Worm (Caenorhabditis elegans): Measurements from ENCODE around the gene Y49F6B.6.

DNA sequence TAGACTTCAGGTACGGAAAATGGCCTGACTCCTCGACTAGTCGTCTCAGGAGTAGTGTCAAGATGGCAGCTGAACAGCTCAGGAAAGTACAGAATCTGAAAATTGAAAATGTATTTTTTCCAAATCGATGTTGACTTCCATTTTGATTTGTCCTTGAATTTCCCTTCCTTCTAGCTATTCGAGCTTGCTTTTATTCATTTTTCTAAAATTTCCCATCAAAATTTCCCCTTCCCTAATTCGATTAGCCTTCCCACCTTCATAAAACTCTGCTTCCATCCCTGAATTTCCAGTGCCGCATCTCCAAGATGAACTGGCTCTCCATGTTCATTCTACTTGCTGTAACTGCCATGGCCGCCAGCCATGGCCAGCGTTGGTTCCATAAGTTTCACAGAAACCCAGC lies at the start of gene Y49F6B.6:
- TF ChIP-seq fos-1 (tag; optimal IDR thresholded peaks at IDR 0.05) = no peak
- TF ChIP-seq ama-1 (optimal IDR thresholded peaks at IDR 0.05) = no peak
- TF ChIP-seq nhr-12 (tag; optimal IDR thresholded peaks at IDR 0.05) = no peak
- TF ChIP-seq nhr-11 (tag; optimal IDR thresholded peaks at IDR 0.05) = no peak

Measured in whole organism, L1 larva.